Worm (Caenorhabditis elegans) whole organism, L2 larva: ENCODE measurements around the gene zag-1.

Experiments used
- ceh-82 ChIP-seq: fragments of 150-350 bp; optimal IDR thresholded peaks from 2 replicates; lab custom pipeline; 2014; ENCODE audit warnings: missing biosample characterization, missing genetic modification characterization
- fos-1 ChIP-seq: fragments of 150-350 bp; optimal IDR thresholded peaks from 2 replicates; lab custom pipeline; 2014; ENCODE audit warnings: missing biosample characterization, missing genetic modification characterization
- mab-5 ChIP-seq: fragments of 150-350 bp; optimal IDR thresholded peaks from 2 replicates; lab custom pipeline; 2014; ENCODE audit warnings: missing biosample characterization, missing genetic modification characterization
- nhr-237 ChIP-seq: fragments of 150-350 bp; optimal IDR thresholded peaks from 2 replicates; lab custom pipeline; 2014; ENCODE audit warnings: missing biosample characterization, missing genetic modification characterization
- nhr-25 ChIP-seq: fragments of 150-350 bp; sonication (generic microtip); optimal IDR thresholded peaks from 3 replicates; lab custom pipeline; 2014; ENCODE audit warnings: missing biosample characterization, missing genetic modification characterization
- unc-62 ChIP-seq: fragments of 150-350 bp; optimal IDR thresholded peaks from 2 replicates; lab custom pipeline; 2014; ENCODE audit warnings: missing biosample characterization, missing genetic modification reagents, missing genetic modification characterization

ce11 chrIV:3815259-3815644 is 40.4 kb upstream of the zag-1 start:
- no peak for TF ChIP-seq nhr-25 (tag; lab: Kevin White, UChicago)
- no peak for TF ChIP-seq fos-1
- TF ChIP-seq nhr-237 (tag; lab: Kevin White, UChicago) = no peak
- no peak for TF ChIP-seq unc-62 (GFP tag; lab: Kevin White, UChicago)
- no peak for TF ChIP-seq mab-5 (tag; lab: Kevin White, UChicago)
- no peak for TF ChIP-seq ceh-82 (tag; lab: Kevin White, UChicago)
